Fruit fly (Drosophila melanogaster) whole organism, embryonic: ENCODE data around the gene CG14961.
A peak's percentile ranks its signal among the peaks of the same experiment; 100 is the strongest.

ENCODE experiments used
- Atf-2 ChIP-seq: fragments of 200-800 bp; sonication (Bioruptor generic); optimal IDR thresholded peaks from 2 replicates; lab custom pipeline; 2016; ENCODE audit warnings: missing biosample characterization, missing genetic modification characterization
- Atf3 ChIP-seq: fragments of 200-800 bp; sonication (Bioruptor generic); optimal IDR thresholded peaks from 3 replicates; lab custom pipeline; 2016; ENCODE audit warnings: missing biosample characterization, missing genetic modification characterization
- Bdp1 ChIP-seq: fragments of 200-800 bp; sonication (Bioruptor generic); optimal IDR thresholded peaks from 3 replicates; lab custom pipeline; 2016; ENCODE audit warnings: missing biosample characterization, missing genetic modification characterization
- Blimp-1 ChIP-seq: fragments of 200-800 bp; sonication (Bioruptor generic); optimal IDR thresholded peaks from 3 replicates; lab custom pipeline; 2018; ENCODE audit warnings: missing biosample characterization, missing genetic modification characterization, mild to moderate bottlenecking, moderate library complexity, missing genetic modification reagents
- BtbVII ChIP-seq: fragments of 200-800 bp; sonication (Bioruptor generic); optimal IDR thresholded peaks from 3 replicates; lab custom pipeline; 2017; ENCODE audit warnings: missing biosample characterization, mild to moderate bottlenecking, missing genetic modification characterization
- CG10959 ChIP-seq: fragments of 200-800 bp; sonication (Bioruptor generic); IDR thresholded peaks from 2 replicates; pipeline ENCODE4 v1.3.6; 2022; ENCODE audit warnings: missing biosample characterization, missing genetic modification characterization
- CG11560 ChIP-seq: fragments of 200-800 bp; sonication (Bioruptor generic); IDR thresholded peaks from 3 replicates; pipeline ENCODE4 v1.3.6; 2022; ENCODE audit warnings: missing biosample characterization, missing genetic modification characterization
- CG12219 ChIP-seq: fragments of 200-800 bp; sonication (Bioruptor generic); optimal IDR thresholded peaks from 3 replicates; lab custom pipeline; 2018; ENCODE audit warnings: missing biosample characterization, mild to moderate bottlenecking, missing genetic modification characterization
- CG12942 ChIP-seq: fragments of 200-800 bp; sonication (Bioruptor generic); optimal IDR thresholded peaks from 3 replicates; lab custom pipeline; 2016; ENCODE audit warnings: missing biosample characterization, missing genetic modification characterization
- CG15269 ChIP-seq: fragments of 200-800 bp; sonication (Bioruptor generic); optimal IDR thresholded peaks from 2 replicates; lab custom pipeline; 2018; ENCODE audit warnings: missing biosample characterization, mild to moderate bottlenecking, missing genetic modification characterization, moderate library complexity
- CG15514 ChIP-seq: fragments of 200-800 bp; sonication (Bioruptor generic); optimal IDR thresholded peaks from 3 replicates; lab custom pipeline; 2017; ENCODE audit warnings: missing biosample characterization, missing genetic modification characterization, mild to moderate bottlenecking, moderate library complexity, missing genetic modification reagents
- CG17359 ChIP-seq: fragments of 200-800 bp; sonication (Bioruptor generic); optimal IDR thresholded peaks from 3 replicates; lab custom pipeline; 2018; ENCODE audit warnings: missing biosample characterization, mild to moderate bottlenecking, missing genetic modification characterization, moderate library complexity
- CG18476 ChIP-seq: fragments of 200-800 bp; sonication (Bioruptor generic); optimal IDR thresholded peaks from 2 replicates; lab custom pipeline; 2016; ENCODE audit warnings: missing biosample characterization, mild to moderate bottlenecking, missing genetic modification characterization
- CG18764 ChIP-seq: fragments of 200-800 bp; sonication (Bioruptor generic); optimal IDR thresholded peaks from 3 replicates; lab custom pipeline; 2016; ENCODE audit warnings: missing biosample characterization, missing genetic modification characterization
- CG2120 ChIP-seq: fragments of 200-800 bp; sonication (Bioruptor generic); optimal IDR thresholded peaks from 3 replicates; lab custom pipeline; 2016; ENCODE audit warnings: missing biosample characterization, missing genetic modification characterization
- CG2199 ChIP-seq: fragments of 200-800 bp; sonication (Bioruptor generic); IDR thresholded peaks from 3 replicates; pipeline ENCODE4 v1.3.6; 2022; ENCODE audit warnings: missing biosample characterization, missing genetic modification characterization
- CG30403 ChIP-seq: fragments of 200-800 bp; sonication (Bioruptor generic); optimal IDR thresholded peaks from 3 replicates; lab custom pipeline; 2016; ENCODE audit warnings: missing biosample characterization, missing genetic modification characterization
- CG3838 ChIP-seq: fragments of 200-800 bp; sonication (Bioruptor generic); optimal IDR thresholded peaks from 3 replicates; lab custom pipeline; 2016; ENCODE audit warnings: missing biosample characterization, missing genetic modification characterization
- CG3847 ChIP-seq: fragments of 200-800 bp; sonication (Bioruptor generic); IDR thresholded peaks from 2 replicates; pipeline ENCODE4 v1.3.6; 2022; ENCODE audit warnings: missing biosample characterization, missing genetic modification characterization
- CG4328 ChIP-seq: fragments of 200-800 bp; sonication (Bioruptor generic); optimal IDR thresholded peaks from 3 replicates; lab custom pipeline; 2017; ENCODE audit warnings: missing biosample characterization, missing genetic modification reagents, missing genetic modification characterization
- CrebB ChIP-seq: fragments of 200-800 bp; sonication (Bioruptor generic); optimal IDR thresholded peaks from 3 replicates; lab custom pipeline; 2018; ENCODE audit warnings: missing biosample characterization, mild to moderate bottlenecking, missing genetic modification characterization
- Doc2 ChIP-seq: fragments of 200-800 bp; sonication (Bioruptor generic); IDR thresholded peaks from 2 replicates; pipeline ENCODE4 v1.3.6; 2022; ENCODE audit warnings: missing biosample characterization, missing genetic modification characterization
- Hr78 ChIP-seq, 2 experiments: fragments of 200-800 bp in 1 of 2; fragments of >200 bp in 1 of 2; sonication (Bioruptor generic) in 1 of 2; optimal IDR thresholded peaks; 2 replicates each; lab custom pipeline; 2017 to 2019; ENCODE audit warnings: missing biosample characterization in 2 of 2, missing genetic modification characterization in 2 of 2, mild to moderate bottlenecking in 1 of 2, moderate library complexity in 1 of 2
- Jarid2 ChIP-seq: fragments of 200-800 bp; sonication (Bioruptor generic); optimal IDR thresholded peaks from 3 replicates; lab custom pipeline; 2017; ENCODE audit warnings: mild to moderate bottlenecking, missing biosample characterization, missing genetic modification reagents, missing genetic modification characterization
- Lhr ChIP-seq: fragments of 200-800 bp; sonication (Bioruptor generic); optimal IDR thresholded peaks from 3 replicates; lab custom pipeline; 2017; ENCODE audit warnings: mild to moderate bottlenecking, missing biosample characterization, missing genetic modification reagents, missing genetic modification characterization
- Lim3 ChIP-seq: fragments of 200-800 bp; sonication (Bioruptor generic); IDR thresholded peaks from 2 replicates; pipeline ENCODE4 v1.3.6; 2022; ENCODE audit warnings: missing biosample characterization, missing genetic modification characterization
- Mrtf ChIP-seq: fragments of 200-800 bp; sonication (Bioruptor generic); IDR thresholded peaks from 3 replicates; pipeline ENCODE4 v1.3.6; 2022; ENCODE audit warnings: missing biosample characterization, missing genetic modification characterization
- Nf-YA ChIP-seq: fragments of 200-800 bp; sonication (Bioruptor generic); IDR thresholded peaks from 2 replicates; pipeline ENCODE4 v1.3.6; 2022; ENCODE audit warnings: missing biosample characterization, missing genetic modification characterization
- Nf-YC ChIP-seq: fragments of 200-800 bp; optimal IDR thresholded peaks from 3 replicates; lab custom pipeline; 2019; ENCODE audit warnings: missing biosample characterization, mild to moderate bottlenecking, missing genetic modification characterization, moderate library complexity
- Oaz ChIP-seq: fragments of 200-800 bp; sonication (Bioruptor generic); IDR thresholded peaks from 2 replicates; pipeline ENCODE4 v1.3.6; 2022; ENCODE audit warnings: missing biosample characterization, missing genetic modification characterization
- Tbp ChIP-seq: fragments of >200 bp; optimal IDR thresholded peaks from 2 replicates; lab custom pipeline; 2018; ENCODE audit warnings: missing biosample characterization, missing genetic modification characterization
- abd-A ChIP-seq: fragments of 200-800 bp; sonication (Bioruptor generic); optimal IDR thresholded peaks from 3 replicates; lab custom pipeline; 2019; ENCODE audit warnings: missing biosample characterization, mild to moderate bottlenecking, missing genetic modification characterization, moderate library complexity
- ac ChIP-seq: fragments of 200-800 bp; sonication (Bioruptor generic); optimal IDR thresholded peaks from 3 replicates; lab custom pipeline; 2017; ENCODE audit warnings: missing biosample characterization, mild to moderate bottlenecking, missing genetic modification characterization
- al ChIP-seq: fragments of 200-800 bp; sonication (Bioruptor generic); IDR thresholded peaks from 2 replicates; pipeline ENCODE4 v1.3.6; 2022; ENCODE audit warnings: missing biosample characterization, missing genetic modification characterization
- ase ChIP-seq: fragments of 200-800 bp; sonication (Bioruptor generic); IDR thresholded peaks from 3 replicates; pipeline ENCODE4 v1.3.6; 2022; ENCODE audit warnings: missing biosample characterization, missing genetic modification characterization
- cad ChIP-seq: fragments of >200 bp; optimal IDR thresholded peaks from 2 replicates; lab custom pipeline; 2017; ENCODE audit warnings: missing biosample characterization, missing genetic modification characterization
- dmrt99B ChIP-seq: fragments of 200-800 bp; sonication (Bioruptor generic); optimal IDR thresholded peaks from 2 replicates; lab custom pipeline; 2018; ENCODE audit warnings: missing biosample characterization, mild to moderate bottlenecking, missing genetic modification characterization, moderate library complexity
- ems ChIP-seq: fragments of 200-800 bp; sonication (Bioruptor generic); optimal IDR thresholded peaks from 3 replicates; lab custom pipeline; 2016; ENCODE audit warnings: missing biosample characterization, missing genetic modification characterization
- gsb ChIP-seq: fragments of 200-800 bp; sonication (Bioruptor generic); IDR thresholded peaks from 2 replicates; pipeline ENCODE4 v1.3.6; 2022; ENCODE audit warnings: missing biosample characterization, missing genetic modification characterization
- kah ChIP-seq: fragments of 200-800 bp; sonication (Bioruptor generic); optimal IDR thresholded peaks from 2 replicates; lab custom pipeline; 2018; ENCODE audit warnings: missing biosample characterization, mild to moderate bottlenecking, missing genetic modification characterization
- kay ChIP-seq: fragments of 200-800 bp; sonication (Bioruptor generic); optimal IDR thresholded peaks from 2 replicates; lab custom pipeline; 2016; ENCODE audit warnings: missing biosample characterization, missing genetic modification characterization
- maf-S ChIP-seq: fragments of 200-800 bp; sonication (Bioruptor generic); optimal IDR thresholded peaks from 2 replicates; lab custom pipeline; 2016; ENCODE audit warnings: missing biosample characterization, missing genetic modification characterization
- odd ChIP-seq: fragments of 200-800 bp; sonication (Bioruptor generic); optimal IDR thresholded peaks from 2 replicates; lab custom pipeline; 2017; ENCODE audit warnings: missing biosample characterization, mild to moderate bottlenecking, missing genetic modification characterization
- pb ChIP-seq: fragments of 200-800 bp; sonication (Bioruptor generic); optimal IDR thresholded peaks from 3 replicates; lab custom pipeline; 2016; ENCODE audit warnings: missing biosample characterization, missing genetic modification characterization
- pita ChIP-seq: fragments of 200-800 bp; sonication (Bioruptor generic); optimal IDR thresholded peaks from 2 replicates; lab custom pipeline; 2017; ENCODE audit warnings: missing biosample characterization, mild to moderate bottlenecking, missing genetic modification characterization
- tio ChIP-seq: fragments of 200-800 bp; sonication (Bioruptor generic); optimal IDR thresholded peaks from 2 replicates; lab custom pipeline; 2017; ENCODE audit warnings: missing biosample characterization, missing genetic modification characterization, inconsistent platforms
- tna ChIP-seq: fragments of 200-800 bp; sonication (Bioruptor generic); IDR thresholded peaks from 2 replicates; pipeline ENCODE4 v1.3.6; 2022; ENCODE audit warnings: missing biosample characterization, missing genetic modification characterization; ENCODE audit not compliant: partially characterized antibody
- trh ChIP-seq: fragments of 200-800 bp; sonication (Bioruptor generic); optimal IDR thresholded peaks from 2 replicates; lab custom pipeline; 2016; ENCODE audit warnings: missing biosample characterization, missing genetic modification characterization
- tup ChIP-seq: fragments of 200-800 bp; sonication (Bioruptor generic); optimal IDR thresholded peaks from 2 replicates; lab custom pipeline; 2016; ENCODE audit warnings: missing biosample characterization, mild to moderate bottlenecking, missing genetic modification characterization, moderate library complexity
- tx ChIP-seq: fragments of 200-800 bp; sonication (Bioruptor generic); optimal IDR thresholded peaks from 2 replicates; lab custom pipeline; 2016; ENCODE audit warnings: missing biosample characterization, missing genetic modification characterization
- zen2 ChIP-seq: fragments of 200-800 bp; sonication (Bioruptor generic); IDR thresholded peaks from 3 replicates; pipeline ENCODE4 v1.3.6; 2022; ENCODE audit warnings: missing biosample characterization, missing genetic modification characterization; ENCODE audit not compliant: partially characterized antibody

CG14961 gene

dm6 chr3L:3382489-3382879 lies 52.6 kb downstream of the CG14961 start (continued):
- TF ChIP-seq Hr78 (GFP tag; optimal IDR thresholded peaks at IDR 0.05; lab: Kevin White, UChicago) (peak in 1 of 2 experiments; percentile 55), CG18764 (GFP tag; lab: Kevin White, UChicago) (peak; percentile 79), kah (GFP tag; lab: Kevin White, UChicago) (peak; percentile 57), Nf-YA (GFP tag; lab: Robert Waterston, UW) (peak; percentile 81), Bdp1 (GFP tag; lab: Kevin White, UChicago) (peak; percentile 61), al (GFP tag; lab: Robert Waterston, UW) (peak; percentile 81), tio (GFP tag; lab: Kevin White, UChicago) (peak; percentile 74), Oaz (peak; percentile 77), Tbp (no peak), CG4328 (GFP tag; lab: Kevin White, UChicago) (peak; percentile 25), Nf-YC (tag; lab: Kevin White, UChicago) (peak; percentile 62), ase (GFP tag; lab: Robert Waterston, UW) (peak; percentile 61; the same call in 1 of the 3 replicates), odd (GFP tag; lab: Kevin White, UChicago) (peak; percentile 60), abd-A (tag; lab: Kevin White, UChicago) (no peak), zen2 (GFP tag; lab: Robert Waterston, UW) (no peak), tx (peak; percentile 63), Mrtf (GFP tag; lab: Robert Waterston, UW) (peak; percentile 68; the same call in 2 of the 3 replicates), CG30403 (GFP tag; lab: Kevin White, UChicago) (peak; percentile 84), trh (peak; percentile 71), CG10959 (GFP tag; lab: Robert Waterston, UW) (peak; percentile 81), tna (no peak), Lhr (peak; percentile 52), CG18476 (peak; percentile 86), pb (GFP tag; lab: Kevin White, UChicago) (peak; percentile 25), CG12942 (peak; percentile 71), ac (GFP tag; lab: Kevin White, UChicago) (peak; percentile 45), gsb (GFP tag; lab: Robert Waterston, UW) (peak; percentile 69), Jarid2 (GFP tag; lab: Kevin White, UChicago) (peak; percentile 22), CG3838 (peak; percentile 24), Blimp-1 (GFP tag; lab: Kevin White, UChicago) (peak; percentile 81), CG2199 (GFP tag; lab: Robert Waterston, UW) (0 out of 3 replicates have a peak, but pooled peaks have one; percentile 57), tup (GFP tag; lab: Kevin White, UChicago) (peak; percentile 74), maf-S (GFP tag; lab: Kevin White, UChicago) (peak; percentile 76), ems (GFP tag; lab: Kevin White, UChicago) (peak; percentile 77), CG3847 (GFP tag; lab: Robert Waterston, UW) (peak; percentile 80), CG15269 (tag; lab: Kevin White, UChicago) (peak; percentile 89), CG11560 (tag; lab: Robert Waterston, UW) (peak; percentile 39; the same call in 1 of the 3 replicates), pita (GFP tag; lab: Kevin White, UChicago) (no peak), Atf-2 (GFP tag; lab: Kevin White, UChicago) (peak; percentile 70), Lim3 (GFP tag; lab: Robert Waterston, UW) (no peak), CG15514 (GFP tag; lab: Kevin White, UChicago) (peak; percentile 71), BtbVII (GFP tag; lab: Kevin White, UChicago) (peak; percentile 81), Atf3 (GFP tag; lab: Kevin White, UChicago) (peak; percentile 64), cad (no peak), CG17359 (tag; lab: Kevin White, UChicago) (peak; percentile 87), kay (peak; percentile 58), dmrt99B (tag; lab: Kevin White, UChicago) (peak; percentile 88), CG2120 (GFP tag; lab: Kevin White, UChicago) (peak; percentile 88), CG12219 (GFP tag; lab: Kevin White, UChicago) (peak; percentile 87), Doc2 (GFP tag; lab: Robert Waterston, UW) (no peak), CrebB (tag; lab: Kevin White, UChicago) (peak; percentile 88)
